Fruit fly (Drosophila melanogaster) whole organism, embryonic: ENCODE data around the gene CG43137.

Experiments
- BtbVII ChIP-seq: fragments of 200-800 bp; sonication (Bioruptor generic); optimal IDR thresholded peaks from 3 replicates; lab custom pipeline; 2017; ENCODE audit warnings: missing biosample characterization, mild to moderate bottlenecking, missing genetic modification characterization
- CG1024 ChIP-seq: fragments of 200-800 bp; sonication (Bioruptor generic); IDR thresholded peaks from 2 replicates; pipeline ENCODE4 v1.3.6; 2022; ENCODE audit warnings: missing biosample characterization, missing genetic modification characterization
- CG10959 ChIP-seq: fragments of 200-800 bp; sonication (Bioruptor generic); IDR thresholded peaks from 2 replicates; pipeline ENCODE4 v1.3.6; 2022; ENCODE audit warnings: missing biosample characterization, missing genetic modification characterization
- CG11085 ChIP-seq: fragments of 200-800 bp; sonication (Bioruptor generic); IDR thresholded peaks from 2 replicates; pipeline ENCODE4 v1.3.6; 2022; ENCODE audit warnings: missing biosample characterization, missing genetic modification characterization
- CG13296 ChIP-seq: fragments of 200-800 bp; sonication (Bioruptor generic); optimal IDR thresholded peaks from 3 replicates; lab custom pipeline; 2018; ENCODE audit warnings: missing biosample characterization, mild to moderate bottlenecking, missing genetic modification characterization
- CG14014 ChIP-seq: fragments of 200-800 bp; sonication (Bioruptor generic); IDR thresholded peaks from 2 replicates; pipeline ENCODE4 v1.3.6; 2022; ENCODE audit warnings: missing biosample characterization, missing genetic modification characterization
- CG15601 ChIP-seq: fragments of 200-800 bp; sonication (Bioruptor generic); optimal IDR thresholded peaks from 3 replicates; lab custom pipeline; 2019; ENCODE audit warnings: missing biosample characterization, mild to moderate bottlenecking, missing genetic modification characterization, moderate library complexity
- CG1603 ChIP-seq: fragments of 200-800 bp; sonication (Bioruptor generic); optimal IDR thresholded peaks from 2 replicates; lab custom pipeline; 2019; ENCODE audit warnings: missing biosample characterization, mild to moderate bottlenecking, missing genetic modification characterization, moderate library complexity
- CG17912 ChIP-seq: fragments of 200-800 bp; sonication (Bioruptor generic); optimal IDR thresholded peaks from 2 replicates; lab custom pipeline; 2018; ENCODE audit warnings: missing biosample characterization, mild to moderate bottlenecking, missing genetic modification characterization
- CG1792 ChIP-seq: fragments of 200-800 bp; sonication (Bioruptor generic); optimal IDR thresholded peaks from 2 replicates; lab custom pipeline; 2016; ENCODE audit warnings: missing biosample characterization, missing genetic modification characterization
- CG3065 ChIP-seq: fragments of 200-800 bp; sonication (Bioruptor generic); optimal IDR thresholded peaks from 2 replicates; lab custom pipeline; 2016; ENCODE audit warnings: missing biosample characterization, missing genetic modification characterization
- CG3407 ChIP-seq: fragments of 200-800 bp; sonication (Bioruptor generic); optimal IDR thresholded peaks from 2 replicates; lab custom pipeline; 2018; ENCODE audit warnings: missing biosample characterization, mild to moderate bottlenecking, missing genetic modification characterization
- CG34376 ChIP-seq: fragments of 200-800 bp; sonication (Bioruptor generic); optimal IDR thresholded peaks from 2 replicates; lab custom pipeline; 2018; ENCODE audit warnings: missing biosample characterization, mild to moderate bottlenecking, missing genetic modification characterization
- CG4360 ChIP-seq: fragments of 200-800 bp; sonication (Bioruptor generic); IDR thresholded peaks from 2 replicates; pipeline ENCODE4 v1.3.6; 2022; ENCODE audit warnings: missing biosample characterization, missing genetic modification characterization
- CG5180 ChIP-seq: fragments of 200-800 bp; sonication (Bioruptor generic); optimal IDR thresholded peaks from 3 replicates; lab custom pipeline; 2017; ENCODE audit warnings: missing biosample characterization, missing genetic modification characterization, mild to moderate bottlenecking, moderate library complexity, missing genetic modification reagents
- CG6654 ChIP-seq: fragments of 200-800 bp; sonication (Bioruptor generic); optimal IDR thresholded peaks from 2 replicates; lab custom pipeline; 2017; ENCODE audit warnings: missing biosample characterization, mild to moderate bottlenecking, missing genetic modification characterization
- CG6683 ChIP-seq: fragments of 200-800 bp; sonication (Bioruptor generic); optimal IDR thresholded peaks from 2 replicates; lab custom pipeline; 2017; ENCODE audit warnings: missing biosample characterization, mild to moderate bottlenecking, missing genetic modification characterization, missing genetic modification reagents
- CG7928 ChIP-seq: fragments of 200-800 bp; sonication (Bioruptor generic); optimal IDR thresholded peaks from 2 replicates; lab custom pipeline; 2017; ENCODE audit warnings: missing biosample characterization, mild to moderate bottlenecking, missing genetic modification characterization
- CG8944 ChIP-seq: fragments of 200-800 bp; sonication (Bioruptor generic); optimal IDR thresholded peaks from 3 replicates; lab custom pipeline; 2016; ENCODE audit warnings: missing biosample characterization, missing genetic modification characterization
- Camta ChIP-seq: fragments of 200-800 bp; sonication (Bioruptor generic); optimal IDR thresholded peaks from 2 replicates; lab custom pipeline; 2016; ENCODE audit warnings: missing biosample characterization, missing genetic modification characterization
- CrebB ChIP-seq: fragments of 200-800 bp; sonication (Bioruptor generic); optimal IDR thresholded peaks from 3 replicates; lab custom pipeline; 2018; ENCODE audit warnings: missing biosample characterization, mild to moderate bottlenecking, missing genetic modification characterization
- Dfd ChIP-seq, 2 experiments: fragments of >200 bp; optimal IDR thresholded peaks; 2 replicates each; lab custom pipeline; 2017; ENCODE audit warnings: missing biosample characterization in 2 of 2, missing genetic modification characterization in 2 of 2
- Elba2 ChIP-seq: fragments of 200-800 bp; sonication (Bioruptor generic); optimal IDR thresholded peaks from 3 replicates; lab custom pipeline; 2016; ENCODE audit warnings: missing biosample characterization, missing genetic modification characterization
- Ets97D ChIP-seq: fragments of 200-800 bp; sonication (Bioruptor generic); optimal IDR thresholded peaks from 3 replicates; lab custom pipeline; 2016; ENCODE audit warnings: missing biosample characterization, missing genetic modification characterization
- HLH54F ChIP-seq: fragments of 200-800 bp; sonication (Bioruptor generic); optimal IDR thresholded peaks from 3 replicates; lab custom pipeline; 2016; ENCODE audit warnings: missing biosample characterization, missing genetic modification characterization
- Med ChIP-seq: fragments of 200-800 bp; sonication (Bioruptor generic); peaks from one replicate; lab custom pipeline; 2016; ENCODE audit warnings: missing biosample characterization, missing genetic modification characterization, mild to moderate bottlenecking, inconsistent platforms, moderate library complexity
- Nf-YB ChIP-seq: fragments of 200-800 bp; sonication (Bioruptor generic); optimal IDR thresholded peaks from 3 replicates; lab custom pipeline; 2019; ENCODE audit warnings: missing biosample characterization, mild to moderate bottlenecking, missing genetic modification characterization, moderate library complexity
- Oaz ChIP-seq: fragments of 200-800 bp; sonication (Bioruptor generic); IDR thresholded peaks from 2 replicates; pipeline ENCODE4 v1.3.6; 2022; ENCODE audit warnings: missing biosample characterization, missing genetic modification characterization
- TFAM ChIP-seq: fragments of 200-800 bp; sonication (Bioruptor generic); optimal IDR thresholded peaks from 2 replicates; lab custom pipeline; 2017; ENCODE audit warnings: missing biosample characterization, missing genetic modification characterization, inconsistent platforms
- ac ChIP-seq: fragments of 200-800 bp; sonication (Bioruptor generic); optimal IDR thresholded peaks from 3 replicates; lab custom pipeline; 2017; ENCODE audit warnings: missing biosample characterization, mild to moderate bottlenecking, missing genetic modification characterization
- amos ChIP-seq: fragments of 200-800 bp; sonication (Bioruptor generic); IDR thresholded peaks from 2 replicates; pipeline ENCODE4 v1.3.6; 2022; ENCODE audit warnings: missing biosample characterization, missing genetic modification characterization; ENCODE audit not compliant: partially characterized antibody
- bab2 ChIP-seq: fragments of 200-800 bp; sonication (Bioruptor generic); optimal IDR thresholded peaks from 2 replicates; lab custom pipeline; 2016; ENCODE audit warnings: missing biosample characterization, missing genetic modification characterization
- chinmo ChIP-seq: fragments of 200-800 bp; sonication (Bioruptor generic); IDR thresholded peaks from 4 replicates; pipeline ENCODE4 v1.3.6; 2022; ENCODE audit warnings: missing biosample characterization, missing genetic modification characterization; ENCODE audit not compliant: partially characterized antibody
- fru ChIP-seq: fragments of >200 bp; optimal IDR thresholded peaks from 2 replicates; lab custom pipeline; 2017
- gcm ChIP-seq: fragments of 200-800 bp; sonication (Bioruptor generic); optimal IDR thresholded peaks from 2 replicates; lab custom pipeline; 2019; ENCODE audit warnings: missing biosample characterization, mild to moderate bottlenecking, missing genetic modification characterization, moderate library complexity
- hbn ChIP-seq: fragments of 200-800 bp; sonication (Bioruptor generic); IDR thresholded peaks from 2 replicates; pipeline ENCODE4 v1.3.6; 2022; ENCODE audit warnings: missing biosample characterization, missing genetic modification characterization; ENCODE audit not compliant: partially characterized antibody
- inv ChIP-seq: fragments of 200-800 bp; sonication (Bioruptor generic); IDR thresholded peaks from 2 replicates; pipeline ENCODE4 v1.3.6; 2022; ENCODE audit warnings: missing biosample characterization, missing genetic modification characterization; ENCODE audit not compliant: partially characterized antibody
- kay ChIP-seq: fragments of 200-800 bp; sonication (Bioruptor generic); optimal IDR thresholded peaks from 2 replicates; lab custom pipeline; 2016; ENCODE audit warnings: missing biosample characterization, missing genetic modification characterization
- lab ChIP-seq: fragments of 200-800 bp; sonication (Bioruptor generic); optimal IDR thresholded peaks from 3 replicates; lab custom pipeline; 2017; ENCODE audit warnings: missing biosample characterization, missing genetic modification characterization, mild to moderate bottlenecking, moderate library complexity, missing genetic modification reagents
- mam ChIP-seq: fragments of 200-800 bp; sonication (Bioruptor generic); optimal IDR thresholded peaks from 3 replicates; lab custom pipeline; 2016; ENCODE audit warnings: missing biosample characterization, missing genetic modification characterization
- prd ChIP-seq, 3 experiments: fragments of >200 bp in 2 of 3; fragments of 200-800 bp in 1 of 3; sonication (Bioruptor generic) in 1 of 3; optimal IDR thresholded peaks in 2 of 3; IDR thresholded peaks in 1 of 3; 2 replicates in 2 of 3; 3 replicates in 1 of 3; pipeline versions ENCODE4 v1.3.6 to Lab custom; 2017 to 2022; ENCODE audit warnings: missing biosample characterization in 1 of 3, missing genetic modification characterization in 1 of 3
- schlank ChIP-seq: fragments of 200-800 bp; sonication (Bioruptor generic); optimal IDR thresholded peaks from 2 replicates; lab custom pipeline; 2018; ENCODE audit warnings: missing biosample characterization, mild to moderate bottlenecking, missing genetic modification characterization
- sd ChIP-seq: fragments of 200-800 bp; sonication (Bioruptor generic); optimal IDR thresholded peaks from 3 replicates; lab custom pipeline; 2018; ENCODE audit warnings: missing biosample characterization, mild to moderate bottlenecking, missing genetic modification characterization, moderate library complexity
- slbo ChIP-seq: fragments of 200-800 bp; sonication (Bioruptor generic); IDR thresholded peaks from 2 replicates; pipeline ENCODE4 v1.3.6; 2022; ENCODE audit warnings: missing biosample characterization, missing genetic modification characterization
- so ChIP-seq: fragments of 200-800 bp; sonication (Bioruptor generic); IDR thresholded peaks from 3 replicates; pipeline ENCODE4 v1.3.6; 2022; ENCODE audit warnings: missing biosample characterization, missing genetic modification characterization
- ssp ChIP-seq: fragments of 200-800 bp; sonication (Bioruptor generic); IDR thresholded peaks from 2 replicates; pipeline ENCODE4 v1.3.6; 2022; ENCODE audit warnings: missing biosample characterization, missing genetic modification characterization
- stwl ChIP-seq: fragments of 200-800 bp; sonication (Bioruptor generic); optimal IDR thresholded peaks from 3 replicates; lab custom pipeline; 2018; ENCODE audit warnings: missing biosample characterization, mild to moderate bottlenecking, missing genetic modification characterization, moderate library complexity
- tup ChIP-seq: fragments of 200-800 bp; sonication (Bioruptor generic); optimal IDR thresholded peaks from 2 replicates; lab custom pipeline; 2016; ENCODE audit warnings: missing biosample characterization, mild to moderate bottlenecking, missing genetic modification characterization, moderate library complexity
- yki ChIP-seq: fragments of >200 bp; optimal IDR thresholded peaks from 3 replicates; lab custom pipeline; 2018
- zf30C ChIP-seq: fragments of 200-800 bp; sonication (Bioruptor generic); optimal IDR thresholded peaks from 3 replicates; lab custom pipeline; 2018; ENCODE audit warnings: missing biosample characterization, mild to moderate bottlenecking, missing genetic modification characterization
- zfh1 ChIP-seq: fragments of 200-800 bp; sonication (Bioruptor generic); IDR thresholded peaks from 3 replicates; pipeline ENCODE4 v1.3.6; 2022; ENCODE audit warnings: missing biosample characterization, missing genetic modification characterization

Gene CG43137

DNA sequence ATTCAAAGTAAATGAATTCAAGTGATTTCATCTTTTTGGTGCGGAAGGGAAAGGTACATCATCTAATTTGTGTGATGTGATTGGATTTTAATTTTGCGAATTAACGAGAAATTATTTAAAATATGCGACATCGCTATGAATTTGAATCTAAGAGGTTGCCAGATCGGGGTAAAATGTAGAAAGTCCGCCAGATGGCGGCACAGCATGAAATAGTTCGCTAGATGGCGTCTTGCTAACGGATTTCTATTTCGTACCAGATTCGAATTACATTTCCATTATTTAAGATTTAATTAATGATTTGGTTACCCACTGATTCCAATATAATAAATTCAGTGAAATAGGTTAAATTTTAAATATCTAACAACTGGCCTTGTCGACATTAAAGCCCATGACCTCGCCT, 18.4 kb upstream of the CG43137 start (continued):
- TF ChIP-seq ac (GFP tag; lab: Kevin White, UChicago) = no peak
- TF ChIP-seq TFAM (GFP tag; lab: Kevin White, UChicago) = no peak
- TF ChIP-seq CG4360 (GFP tag; lab: Robert Waterston, UW) = no peak
- peak; percentile 53 for TF ChIP-seq bab2 (GFP tag; lab: Kevin White, UChicago)
- peak; percentile 61 for TF ChIP-seq stwl (tag; lab: Kevin White, UChicago)
- TF ChIP-seq Oaz (GFP tag; lab: Robert Waterston, UW) = no peak
- peak; percentile 62 for TF ChIP-seq Ets97D
- TF ChIP-seq BtbVII (GFP tag; lab: Kevin White, UChicago) = no peak
- no peak for TF ChIP-seq CG11085 (GFP tag; lab: Robert Waterston, UW)
- peak; percentile 34 for TF ChIP-seq lab (GFP tag; lab: Kevin White, UChicago)
- TF ChIP-seq CG3407 = no peak
- no peak for TF ChIP-seq inv (GFP tag; lab: Robert Waterston, UW)
- TF ChIP-seq gcm = no peak
- peak; percentile 21; the same call in 1 of the 2 replicates for TF ChIP-seq CG14014 (GFP tag; lab: Robert Waterston, UW)
- TF ChIP-seq CG8944 (GFP tag; lab: Kevin White, UChicago) = no peak
- no peak for TF ChIP-seq zf30C (GFP tag; lab: Kevin White, UChicago)
- no peak for TF ChIP-seq CrebB
- peak; percentile 15 for TF ChIP-seq CG34376 (GFP tag; lab: Kevin White, UChicago)
- TF ChIP-seq CG6683 (GFP tag; lab: Kevin White, UChicago) = no peak
- TF ChIP-seq Med (GFP tag; lab: Kevin White, UChicago) = peak; percentile 86
- TF ChIP-seq slbo (GFP tag; lab: Robert Waterston, UW) = peak; percentile 56
- TF ChIP-seq sd (tag; lab: Kevin White, UChicago) = peak; percentile 83
- no peak for TF ChIP-seq CG7928 (GFP tag; lab: Kevin White, UChicago)
- TF ChIP-seq so (GFP tag; lab: Robert Waterston, UW) = no peak
- TF ChIP-seq CG10959 = no peak
- peak; percentile 8 for TF ChIP-seq HLH54F (GFP tag; lab: Kevin White, UChicago)
- TF ChIP-seq CG3065 (GFP tag; lab: Kevin White, UChicago) = no peak
- no peak for TF ChIP-seq CG13296 (GFP tag; lab: Kevin White, UChicago)
- TF ChIP-seq kay (GFP tag; lab: Kevin White, UChicago) = no peak
- TF ChIP-seq CG1603 (tag; lab: Kevin White, UChicago) = peak; percentile 77
- TF ChIP-seq schlank (tag; lab: Kevin White, UChicago) = no peak
- TF ChIP-seq tup (GFP tag; lab: Kevin White, UChicago) = no peak
- peak; percentile 15 for TF ChIP-seq Camta (GFP tag; lab: Kevin White, UChicago)
- TF ChIP-seq CG17912 (GFP tag; lab: Kevin White, UChicago) = peak; percentile 70
- no peak for TF ChIP-seq CG1024
- TF ChIP-seq ssp = 0 out of 2 replicates have a peak, but pooled peaks have one; percentile 28
- TF ChIP-seq zfh1 = peak; percentile 60; the same call in 2 of the 3 replicates
- no peak for TF ChIP-seq CG1792
- TF ChIP-seq mam (GFP tag; lab: Kevin White, UChicago) = peak; percentile 46
- TF ChIP-seq amos = peak; percentile 35; the same call in 1 of the 2 replicates
- TF ChIP-seq CG5180 (GFP tag; lab: Kevin White, UChicago) = no peak
- TF ChIP-seq hbn (GFP tag; lab: Robert Waterston, UW) = no peak
- no peak for TF ChIP-seq CG6654
- TF ChIP-seq Nf-YB = no peak
- no peak for TF ChIP-seq chinmo (GFP tag; lab: Robert Waterston, UW)
- TF ChIP-seq Elba2 (GFP tag; lab: Kevin White, UChicago) = no peak
- no peak for TF ChIP-seq CG15601
- no peak for TF ChIP-seq fru
- no peak for TF ChIP-seq prd (optimal IDR thresholded peaks at IDR 0.05; lab: Kevin White, UChicago)
- TF ChIP-seq prd (GFP tag; IDR thresholded peaks at IDR 0.05; lab: Robert Waterston, UW) = peak; percentile 40; the same call in 1 of the 3 replicates
- TF ChIP-seq Dfd (GFP tag; optimal IDR thresholded peaks at IDR 0.05; lab: Kevin White, UChicago) = no peak
- TF ChIP-seq yki (lab: Kevin White, UChicago) = no peak
